Worm (Caenorhabditis elegans) whole organism, young adult: Measurements from ENCODE around the gene F44F4.3.

Source experiments
- B0035.1 ChIP-seq: sonication (generic microtip); optimal IDR thresholded peaks from 2 replicates; lab custom pipeline; 2016; ENCODE audit warnings: missing genetic modification characterization, mild to moderate bottlenecking, missing compliant biosample characterization, missing genotype, missing genetic modification reagents
- C06A6.2 ChIP-seq: fragments of 200-800 bp; sonication (Bioruptor generic); conservative IDR thresholded peaks from 2 replicates; pipeline ENCODE4 v1.3.6; 2022; ENCODE audit warnings: missing genetic modification characterization, missing compliant biosample characterization
- F10E7.11 ChIP-seq: sonication (generic microtip); optimal IDR thresholded peaks from 2 replicates; lab custom pipeline; 2017; ENCODE audit warnings: mild to moderate bottlenecking, missing genetic modification characterization, moderate library complexity, missing compliant biosample characterization
- F33H1.4 ChIP-seq: fragments of 200-800 bp; sonication (Bioruptor generic); IDR thresholded peaks from 2 replicates; pipeline ENCODE4 v1.3.6; 2022; ENCODE audit warnings: missing genetic modification reagents, missing genetic modification characterization, missing compliant biosample characterization
- F37B4.10 ChIP-seq: fragments of 200-800 bp; sonication (Bioruptor generic); IDR thresholded peaks from 2 replicates; pipeline ENCODE4 v1.3.6; 2022; ENCODE audit warnings: missing genetic modification characterization, missing compliant biosample characterization
- F52B5.7 ChIP-seq: sonication (generic microtip); optimal IDR thresholded peaks from 2 replicates; lab custom pipeline; 2016; ENCODE audit warnings: mild to moderate bottlenecking, missing genetic modification characterization, missing compliant biosample characterization
- F55B11.4 ChIP-seq: sonication (generic microtip); optimal IDR thresholded peaks from 2 replicates; lab custom pipeline; 2016; ENCODE audit warnings: missing compliant biosample characterization, missing genetic modification characterization, borderline replicate concordance; ENCODE audit not compliant: insufficient read depth
- K12H6.12 ChIP-seq: fragments of 200-800 bp; sonication (Bioruptor generic); optimal IDR thresholded peaks from 2 replicates; lab custom pipeline; 2018; ENCODE audit warnings: mild to moderate bottlenecking, missing genetic modification characterization, missing compliant biosample characterization
- Y53G8AR.9 ChIP-seq: fragments of 200-800 bp; sonication (Bioruptor generic); conservative IDR thresholded peaks from 2 replicates; pipeline ENCODE4 v1.3.6; 2022; ENCODE audit warnings: missing genetic modification reagents, missing genetic modification characterization, missing compliant biosample characterization
- Y95B8A.8 ChIP-seq: fragments of 200-800 bp; sonication (Bioruptor generic); IDR thresholded peaks from 2 replicates; pipeline ENCODE4 v1.3.6; 2022; ENCODE audit warnings: missing genetic modification reagents, missing genetic modification characterization, missing compliant biosample characterization
- ZK185.1 ChIP-seq: sonication (generic microtip); optimal IDR thresholded peaks from 2 replicates; lab custom pipeline; 2016; ENCODE audit warnings: mild to moderate bottlenecking, missing genetic modification characterization, missing compliant biosample characterization; ENCODE audit not compliant: poor library complexity, severe bottlenecking
- akir-1 ChIP-seq: fragments of 200-800 bp; sonication (Bioruptor generic); optimal IDR thresholded peaks from 2 replicates; lab custom pipeline; 2018; ENCODE audit warnings: mild to moderate bottlenecking, missing genetic modification characterization, moderate library complexity, missing compliant biosample characterization
- aptf-2 ChIP-seq: fragments of 200-800 bp; sonication (Bioruptor generic); conservative IDR thresholded peaks from 2 replicates; pipeline ENCODE4 v1.3.6; 2022; ENCODE audit warnings: missing genetic modification reagents, missing genetic modification characterization, missing compliant biosample characterization
- aptf-3 ChIP-seq: fragments of 200-800 bp; sonication (Bioruptor generic); IDR thresholded peaks from 2 replicates; pipeline ENCODE4 v1.3.6; 2022; ENCODE audit warnings: missing genetic modification characterization, missing compliant biosample characterization
- atf-7 ChIP-seq: sonication (generic microtip); optimal IDR thresholded peaks from 2 replicates; lab custom pipeline; 2017; ENCODE audit warnings: mild to moderate bottlenecking, missing genetic modification characterization, missing compliant biosample characterization
- athp-1 ChIP-seq: sonication (generic microtip); optimal IDR thresholded peaks from 2 replicates; lab custom pipeline; 2017; ENCODE audit warnings: mild to moderate bottlenecking, missing genetic modification characterization, missing compliant biosample characterization
- bed-1 ChIP-seq: fragments of 200-800 bp; sonication (Bioruptor generic); IDR thresholded peaks from 2 replicates; pipeline ENCODE4 v1.3.6; 2022; ENCODE audit warnings: missing genetic modification reagents, missing genetic modification characterization, missing compliant biosample characterization
- ccch-3 ChIP-seq: fragments of 200-800 bp; sonication (Bioruptor generic); optimal IDR thresholded peaks from 2 replicates; lab custom pipeline; 2018; ENCODE audit warnings: mild to moderate bottlenecking, missing genetic modification characterization, missing compliant biosample characterization
- cebp-1 ChIP-seq, 2 experiments: fragments of 200-800 bp in 1 of 2; sonication (Bioruptor generic) in 1 of 2; sonication (generic microtip) in 1 of 2; IDR thresholded peaks in 1 of 2; optimal IDR thresholded peaks in 1 of 2; 2 replicates each; pipeline versions ENCODE4 v1.3.6 to Lab custom; 2017 to 2022; ENCODE audit warnings: missing compliant biosample characterization in 2 of 2, missing genetic modification characterization in 2 of 2, mild to moderate bottlenecking in 1 of 2, missing genetic modification reagents in 1 of 2, moderate library complexity in 1 of 2
- ceh-58 ChIP-seq: fragments of 200-800 bp; sonication (Bioruptor generic); IDR thresholded peaks from 2 replicates; pipeline ENCODE4 v1.3.6; 2022; ENCODE audit warnings: missing genetic modification characterization, missing compliant biosample characterization
- ceh-79 ChIP-seq: sonication (generic microtip); optimal IDR thresholded peaks from 2 replicates; lab custom pipeline; 2017; ENCODE audit warnings: mild to moderate bottlenecking, missing genetic modification characterization, missing compliant biosample characterization
- chd-7 ChIP-seq: sonication (generic microtip); optimal IDR thresholded peaks from 2 replicates; lab custom pipeline; 2016; ENCODE audit warnings: mild to moderate bottlenecking, missing genetic modification characterization, moderate library complexity, missing compliant biosample characterization
- dox-1 ChIP-seq: fragments of 200-800 bp; sonication (Bioruptor generic); IDR thresholded peaks from 2 replicates; pipeline ENCODE4 v1.3.6; 2022; ENCODE audit warnings: missing genetic modification reagents, missing genetic modification characterization, missing compliant biosample characterization
- dpff-1 ChIP-seq: sonication (generic microtip); optimal IDR thresholded peaks from 2 replicates; lab custom pipeline; 2017; ENCODE audit warnings: mild to moderate bottlenecking, missing genetic modification characterization, missing compliant biosample characterization
- egrh-3 ChIP-seq: fragments of 200-800 bp; sonication (Bioruptor generic); IDR thresholded peaks from 2 replicates; pipeline ENCODE4 v1.3.6; 2022; ENCODE audit warnings: missing genetic modification reagents, missing genetic modification characterization, missing compliant biosample characterization
- ekl-4 ChIP-seq: fragments of 200-800 bp; sonication (Bioruptor generic); IDR thresholded peaks from 2 replicates; pipeline ENCODE4 v1.3.6; 2022; ENCODE audit warnings: missing genetic modification reagents, missing genetic modification characterization, missing compliant biosample characterization
- him-1 ChIP-seq: sonication (generic microtip); optimal IDR thresholded peaks from 2 replicates; lab custom pipeline; 2016; ENCODE audit warnings: missing genotype, missing genetic modification reagents, missing genetic modification characterization, missing compliant biosample characterization
- lin-26 ChIP-seq: fragments of 200-800 bp; sonication (Bioruptor generic); IDR thresholded peaks from 2 replicates; pipeline ENCODE4 v1.3.6; 2022; ENCODE audit warnings: missing genetic modification reagents, missing genetic modification characterization, missing compliant biosample characterization
- lir-1 ChIP-seq: fragments of 200-800 bp; sonication (Bioruptor generic); conservative IDR thresholded peaks from 2 replicates; pipeline ENCODE4 v1.3.6; 2022; ENCODE audit warnings: missing genetic modification reagents, missing genetic modification characterization, missing compliant biosample characterization
- lsy-27 ChIP-seq: sonication (generic microtip); optimal IDR thresholded peaks from 2 replicates; lab custom pipeline; 2017; ENCODE audit warnings: missing genetic modification characterization, mild to moderate bottlenecking, missing compliant biosample characterization, antibody characterized with exemption, missing genotype, borderline replicate concordance; ENCODE audit not compliant: insufficient read depth
- mcd-1 ChIP-seq: fragments of 200-800 bp; sonication (Bioruptor generic); IDR thresholded peaks from 2 replicates; pipeline ENCODE4 v1.3.6; 2022; ENCODE audit warnings: missing genetic modification reagents, missing genetic modification characterization, missing compliant biosample characterization
- mel-28 ChIP-seq: sonication (generic microtip); optimal IDR thresholded peaks from 2 replicates; lab custom pipeline; 2016; ENCODE audit warnings: borderline replicate concordance, mild to moderate bottlenecking, missing genetic modification characterization, missing compliant biosample characterization
- nfya-1 ChIP-seq: sonication (generic microtip); optimal IDR thresholded peaks from 2 replicates; lab custom pipeline; 2017; ENCODE audit warnings: antibody characterized with exemption, missing compliant biosample characterization, missing genetic modification characterization, borderline replicate concordance; ENCODE audit not compliant: insufficient read depth
- pha-4 ChIP-seq: fragments of 150-350 bp; sonication (generic microtip); optimal IDR thresholded peaks from 2 replicates; lab custom pipeline; 2014; ENCODE audit warnings: missing biosample characterization, missing genetic modification reagents, missing genetic modification characterization
- rcor-1 ChIP-seq: fragments of 200-800 bp; sonication (Bioruptor generic); IDR thresholded peaks from 2 replicates; pipeline ENCODE4 v1.3.6; 2022; ENCODE audit warnings: missing genetic modification reagents, missing genetic modification characterization, missing compliant biosample characterization
- sdz-38 ChIP-seq: sonication (generic microtip); optimal IDR thresholded peaks from 2 replicates; lab custom pipeline; 2016; ENCODE audit warnings: missing genotype, missing genetic modification characterization, missing compliant biosample characterization
- snpc-1.1 ChIP-seq: sonication (generic microtip); optimal IDR thresholded peaks from 2 replicates; lab custom pipeline; 2017; ENCODE audit warnings: missing genetic modification characterization, mild to moderate bottlenecking, missing compliant biosample characterization, antibody characterized with exemption, moderate library complexity, missing genotype, missing genetic modification reagents; ENCODE audit not compliant: insufficient read depth
- snpc-1.3 ChIP-seq: sonication (generic microtip); optimal IDR thresholded peaks from 2 replicates; lab custom pipeline; 2017; ENCODE audit warnings: missing genetic modification characterization, mild to moderate bottlenecking, missing compliant biosample characterization, antibody characterized with exemption, moderate library complexity, missing genotype, missing genetic modification reagents; ENCODE audit not compliant: insufficient read depth
- sptf-2 ChIP-seq: fragments of 200-800 bp; sonication (Bioruptor generic); optimal IDR thresholded peaks from 2 replicates; lab custom pipeline; 2018; ENCODE audit warnings: mild to moderate bottlenecking, missing genetic modification characterization, missing compliant biosample characterization
- tbx-9 ChIP-seq: sonication (generic microtip); optimal IDR thresholded peaks from 2 replicates; lab custom pipeline; 2016; ENCODE audit warnings: borderline replicate concordance, missing genetic modification characterization, inconsistent platforms, missing compliant biosample characterization
- unc-62 ChIP-seq: fragments of 150-350 bp; optimal IDR thresholded peaks from 2 replicates; lab custom pipeline; 2014; ENCODE audit warnings: missing biosample characterization, missing genetic modification reagents, missing genetic modification characterization
- xnd-1 ChIP-seq: sonication (generic microtip); optimal IDR thresholded peaks from 2 replicates; lab custom pipeline; 2016; ENCODE audit warnings: missing genotype, missing genetic modification reagents, missing genetic modification characterization, missing compliant biosample characterization
- ztf-28 ChIP-seq: fragments of 200-800 bp; sonication (Bioruptor generic); IDR thresholded peaks from 2 replicates; pipeline ENCODE4 v1.3.6; 2022; ENCODE audit warnings: missing genetic modification reagents, missing genetic modification characterization, missing compliant biosample characterization
- ztf-6 ChIP-seq: fragments of 200-800 bp; sonication (Bioruptor generic); IDR thresholded peaks from 2 replicates; pipeline ENCODE4 v1.3.6; 2022; ENCODE audit warnings: missing genetic modification reagents, missing genetic modification characterization, missing compliant biosample characterization

Gene F44F4.3

DNA sequence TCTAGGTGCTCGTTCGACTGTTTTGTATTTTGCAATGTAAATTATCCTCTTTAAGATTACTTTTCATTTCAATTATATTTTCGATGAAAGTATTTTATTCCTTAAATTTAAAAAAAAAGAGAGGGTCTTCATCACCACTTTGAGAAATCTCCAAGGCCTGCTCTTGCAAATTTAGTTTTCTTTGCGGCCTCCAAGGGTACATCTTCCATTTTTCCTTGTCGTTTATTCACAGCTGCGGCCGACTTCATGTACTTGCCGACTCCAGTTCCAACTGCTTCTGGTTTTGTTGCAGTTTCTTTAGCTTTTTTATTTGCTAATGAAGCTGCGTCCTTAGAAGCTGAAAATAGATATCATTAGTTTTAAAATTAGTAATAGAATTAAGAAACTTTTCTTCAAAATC lies 15.0 kb downstream of the F44F4.3 start (continued):
- TF ChIP-seq atf-7 (tag; lab: Kevin White, UChicago) = peak; percentile 6
- peak; percentile 81; the same call in 1 of the 2 replicates for TF ChIP-seq ceh-58 (GFP tag; lab: Robert Waterston, UW)
- peak; percentile 42 for TF ChIP-seq F33H1.4
- no peak for TF ChIP-seq ceh-79 (tag; lab: Kevin White, UChicago)
- no peak for TF ChIP-seq Y53G8AR.9 (GFP tag; lab: Robert Waterston, UW)
- TF ChIP-seq tbx-9 (tag; lab: Kevin White, UChicago) = no peak
- no peak for TF ChIP-seq nfya-1 (tag; lab: Kevin White, UChicago)
- no peak for TF ChIP-seq lin-26 (GFP tag; lab: Robert Waterston, UW)
- no peak for TF ChIP-seq F10E7.11
- TF ChIP-seq dox-1 (GFP tag; lab: Robert Waterston, UW) = no peak
- TF ChIP-seq Y95B8A.8 (GFP tag; lab: Robert Waterston, UW) = peak; percentile 13; the same call in 1 of the 2 replicates
- peak; percentile 6 for TF ChIP-seq B0035.1 (tag; lab: Kevin White, UChicago)
- no peak for TF ChIP-seq mel-28 (tag; lab: Kevin White, UChicago)

DNA sequence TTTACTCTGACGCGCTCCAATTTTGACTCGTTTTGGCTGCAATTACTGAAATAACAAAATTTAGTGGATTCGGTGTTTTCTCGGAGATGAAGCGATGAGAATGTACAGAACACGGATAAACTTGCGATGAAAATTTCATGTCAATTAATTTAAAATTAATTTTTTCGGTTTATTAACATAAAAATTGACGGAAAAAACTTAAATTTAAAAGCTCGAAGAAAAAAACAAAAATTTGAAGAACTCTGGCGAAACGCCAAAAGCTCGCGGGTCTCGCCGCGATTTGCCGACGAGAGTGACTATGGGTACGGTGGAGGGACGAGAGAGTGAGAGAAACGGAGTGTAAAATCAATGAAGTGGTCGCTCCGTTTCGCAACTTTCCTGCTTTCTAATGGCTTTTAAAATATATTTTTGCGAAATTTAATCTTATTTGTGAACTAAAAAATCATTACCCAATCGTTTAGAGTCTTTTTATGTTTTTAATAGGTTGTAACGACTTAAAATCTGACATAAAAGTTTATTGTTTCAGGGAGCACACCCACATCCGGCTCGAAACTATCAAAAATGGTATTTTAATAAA lies 17.0 kb downstream of the F44F4.3 start, which contains the start of the genes gmps-1 and cap-2:
Gene gmps-1, minus strand, starts transcription at position 51 of the 577 bp plus-strand sequence.
Gene cap-2, plus strand, starts transcription at position 527 of the 577 bp plus-strand sequence.
- TF ChIP-seq unc-62 (GFP tag; lab: Kevin White, UChicago) (no peak), ceh-58 (GFP tag; lab: Robert Waterston, UW) (no peak), mcd-1 (GFP tag; lab: Robert Waterston, UW) (peak; percentile 96), him-1 (tag; lab: Kevin White, UChicago) (peak; percentile 53), cebp-1 (GFP tag; IDR thresholded peaks at IDR 0.05; lab: Robert Waterston, UW) (peak; percentile 95), cebp-1 (tag; optimal IDR thresholded peaks at IDR 0.05; lab: Kevin White, UChicago) (peak; percentile 98), rcor-1 (GFP tag; lab: Robert Waterston, UW) (peak; percentile 95), F37B4.10 (GFP tag; lab: Robert Waterston, UW) (no peak), nfya-1 (tag; lab: Kevin White, UChicago) (no peak), snpc-1.1 (tag; lab: Kevin White, UChicago) (peak; percentile 64), ztf-28 (GFP tag; lab: Robert Waterston, UW) (peak; percentile 82; the same call in 1 of the 2 replicates), K12H6.12 (tag; lab: Kevin White, UChicago) (peak; percentile 89), dpff-1 (tag; lab: Kevin White, UChicago) (no peak), chd-7 (tag; lab: Kevin White, UChicago) (peak; percentile 89), ekl-4 (GFP tag; lab: Robert Waterston, UW) (peak; percentile 96), lir-1 (GFP tag; lab: Robert Waterston, UW) (peak; percentile 91), bed-1 (GFP tag; lab: Robert Waterston, UW) (no peak), xnd-1 (tag; lab: Kevin White, UChicago) (peak; percentile 81), F52B5.7 (peak; percentile 43), egrh-3 (GFP tag; lab: Robert Waterston, UW) (peak; percentile 51), athp-1 (tag; lab: Kevin White, UChicago) (peak; percentile 98), ccch-3 (GFP tag; lab: Kevin White, UChicago) (no peak), atf-7 (tag; lab: Kevin White, UChicago) (peak; percentile 92), pha-4 (peak; percentile 71), ztf-6 (peak; percentile 55; the same call in 1 of the 2 replicates), snpc-1.3 (tag; lab: Kevin White, UChicago) (peak; percentile 75), F55B11.4 (tag; lab: Kevin White, UChicago) (no peak), lsy-27 (no peak), akir-1 (no peak), C06A6.2 (peak; percentile 93), ZK185.1 (peak; percentile 94), sptf-2 (GFP tag; lab: Kevin White, UChicago) (no peak), aptf-3 (GFP tag; lab: Robert Waterston, UW) (no peak), aptf-2 (no peak; the same call in 1 of the 2 replicates), sdz-38 (no peak)
